Worm (Caenorhabditis elegans) whole organism, late embryonic: ENCODE data around the gene srj-20.

ENCODE experiments used
- C08G9.2 ChIP-seq: sonication (generic microtip); optimal IDR thresholded peaks from 2 replicates; lab custom pipeline; 2016; ENCODE audit warnings: mild to moderate bottlenecking, missing genetic modification characterization, moderate library complexity, missing compliant biosample characterization
- ceh-9 ChIP-seq: sonication (generic microtip); optimal IDR thresholded peaks from 2 replicates; lab custom pipeline; 2016; ENCODE audit warnings: mild to moderate bottlenecking, missing genetic modification characterization, inconsistent platforms, missing compliant biosample characterization
- fkh-10 ChIP-seq: fragments of 150-350 bp; optimal IDR thresholded peaks from 2 replicates; lab custom pipeline; 2014; ENCODE audit warnings: missing biosample characterization, missing genetic modification reagents, missing genetic modification characterization
- nhr-11 ChIP-seq: fragments of 150-350 bp; optimal IDR thresholded peaks from 2 replicates; lab custom pipeline; 2014; ENCODE audit warnings: missing biosample characterization, missing genetic modification characterization
- nhr-232 ChIP-seq: sonication (generic microtip); optimal IDR thresholded peaks from 2 replicates; lab custom pipeline; 2016; ENCODE audit warnings: missing genetic modification characterization, missing compliant biosample characterization
- tbx-2 ChIP-seq: sonication (generic microtip); optimal IDR thresholded peaks from 2 replicates; lab custom pipeline; 2016; ENCODE audit warnings: missing genetic modification characterization, missing compliant biosample characterization

ce11 chrV:2603056-2603455 lies 30.0 kb upstream of the srj-20 start, which contains the start of gene F53E10.6:
- TF ChIP-seq C08G9.2 (tag; lab: Kevin White, UChicago) (peak; percentile 91), ceh-9 (tag; lab: Kevin White, UChicago) (no peak), nhr-11 (tag; lab: Kevin White, UChicago) (no peak), fkh-10 (no peak), nhr-232 (tag; lab: Kevin White, UChicago) (no peak), tbx-2 (peak; percentile 63)
